Fruit fly (Drosophila melanogaster) whole organism, embryonic: ENCODE data around the gene OtopLc.
A peak's percentile ranks its signal among the peaks of the same experiment; 100 is the strongest.

ENCODE experiments used
- Abd-B ChIP-seq: fragments of 200-800 bp; sonication (Bioruptor generic); optimal IDR thresholded peaks from 2 replicates; lab custom pipeline; 2018; ENCODE audit warnings: missing biosample characterization, mild to moderate bottlenecking, missing genetic modification characterization, moderate library complexity
- CG10565 ChIP-seq: fragments of 200-800 bp; sonication (Bioruptor generic); optimal IDR thresholded peaks from 3 replicates; lab custom pipeline; 2016; ENCODE audit warnings: missing biosample characterization, mild to moderate bottlenecking, missing genetic modification characterization
- CG12071 ChIP-seq: fragments of 200-800 bp; sonication (Bioruptor generic); optimal IDR thresholded peaks from 3 replicates; lab custom pipeline; 2018; ENCODE audit warnings: missing biosample characterization, mild to moderate bottlenecking, missing genetic modification characterization
- CG12299 ChIP-seq: fragments of 200-800 bp; sonication (Bioruptor generic); optimal IDR thresholded peaks from 2 replicates; lab custom pipeline; 2018; ENCODE audit warnings: missing biosample characterization, mild to moderate bottlenecking, missing genetic modification characterization
- CG13287 ChIP-seq: fragments of 200-800 bp; sonication (Bioruptor generic); IDR thresholded peaks from 2 replicates; pipeline ENCODE4 v1.3.6; 2022; ENCODE audit warnings: missing biosample characterization, missing genetic modification characterization; ENCODE audit not compliant: partially characterized antibody
- CG15073 ChIP-seq: fragments of 200-800 bp; sonication (Bioruptor generic); optimal IDR thresholded peaks from 2 replicates; lab custom pipeline; 2016; ENCODE audit warnings: missing biosample characterization, missing genetic modification characterization
- CG1529 ChIP-seq: fragments of 200-800 bp; sonication (Bioruptor generic); optimal IDR thresholded peaks from 3 replicates; lab custom pipeline; 2018; ENCODE audit warnings: missing biosample characterization, missing genetic modification characterization
- CG15479 ChIP-seq: fragments of 200-800 bp; sonication (Bioruptor generic); optimal IDR thresholded peaks from 3 replicates; lab custom pipeline; 2019; ENCODE audit warnings: missing biosample characterization, mild to moderate bottlenecking, missing genetic modification characterization, moderate library complexity
- CG1603 ChIP-seq: fragments of 200-800 bp; sonication (Bioruptor generic); optimal IDR thresholded peaks from 2 replicates; lab custom pipeline; 2019; ENCODE audit warnings: missing biosample characterization, mild to moderate bottlenecking, missing genetic modification characterization, moderate library complexity
- CG16863 ChIP-seq: fragments of 200-800 bp; sonication (Bioruptor generic); optimal IDR thresholded peaks from 3 replicates; lab custom pipeline; 2016; ENCODE audit warnings: missing biosample characterization, missing genetic modification characterization
- CG17186 ChIP-seq: fragments of 200-800 bp; sonication (Bioruptor generic); optimal IDR thresholded peaks from 3 replicates; lab custom pipeline; 2017; ENCODE audit warnings: missing biosample characterization, missing genetic modification reagents, missing genetic modification characterization
- CG18262 ChIP-seq: fragments of 200-800 bp; optimal IDR thresholded peaks from 3 replicates; lab custom pipeline; 2019; ENCODE audit warnings: missing biosample characterization, mild to moderate bottlenecking, missing genetic modification characterization, moderate library complexity
- CG18476 ChIP-seq: fragments of 200-800 bp; sonication (Bioruptor generic); optimal IDR thresholded peaks from 2 replicates; lab custom pipeline; 2016; ENCODE audit warnings: missing biosample characterization, mild to moderate bottlenecking, missing genetic modification characterization
- CG30403 ChIP-seq: fragments of 200-800 bp; sonication (Bioruptor generic); optimal IDR thresholded peaks from 3 replicates; lab custom pipeline; 2016; ENCODE audit warnings: missing biosample characterization, missing genetic modification characterization
- CG32767 ChIP-seq: fragments of 200-800 bp; sonication (Bioruptor generic); IDR thresholded peaks from 2 replicates; pipeline ENCODE4 v1.3.6; 2022; ENCODE audit warnings: missing biosample characterization, missing genetic modification characterization
- CG34376 ChIP-seq: fragments of 200-800 bp; sonication (Bioruptor generic); optimal IDR thresholded peaks from 2 replicates; lab custom pipeline; 2018; ENCODE audit warnings: missing biosample characterization, mild to moderate bottlenecking, missing genetic modification characterization
- CG34422 ChIP-seq: fragments of 200-800 bp; sonication (Bioruptor generic); IDR thresholded peaks from 3 replicates; pipeline ENCODE4 v1.3.6; 2022; ENCODE audit warnings: missing biosample characterization, missing genetic modification characterization
- CG4282 ChIP-seq: fragments of 200-800 bp; sonication (Bioruptor generic); optimal IDR thresholded peaks from 2 replicates; lab custom pipeline; 2016; ENCODE audit warnings: missing biosample characterization, missing genetic modification characterization
- CG4820 ChIP-seq: fragments of 200-800 bp; sonication (Bioruptor generic); optimal IDR thresholded peaks from 3 replicates; lab custom pipeline; 2016; ENCODE audit warnings: missing biosample characterization, missing genetic modification characterization
- CG8089 ChIP-seq: fragments of 200-800 bp; sonication (Bioruptor generic); optimal IDR thresholded peaks from 3 replicates; lab custom pipeline; 2016; ENCODE audit warnings: missing biosample characterization, missing genetic modification characterization
- CG8290 ChIP-seq, 3 experiments: fragments of 200-800 bp; sonication (Bioruptor generic); optimal IDR thresholded peaks; 2 replicates each; lab custom pipeline; 2016 to 2019; ENCODE audit warnings: missing biosample characterization in 3 of 3, missing genetic modification characterization in 3 of 3, mild to moderate bottlenecking in 2 of 3, moderate library complexity in 1 of 3
- CG8478 ChIP-seq: fragments of >200 bp; optimal IDR thresholded peaks from 2 replicates; lab custom pipeline; 2018
- CrebB ChIP-seq: fragments of 200-800 bp; sonication (Bioruptor generic); optimal IDR thresholded peaks from 3 replicates; lab custom pipeline; 2018; ENCODE audit warnings: missing biosample characterization, mild to moderate bottlenecking, missing genetic modification characterization
- Dref ChIP-seq: fragments of 200-800 bp; sonication (Bioruptor generic); IDR thresholded peaks from 2 replicates; pipeline ENCODE4 v1.3.6; 2022; ENCODE audit warnings: missing biosample characterization, missing genetic modification characterization
- Eip74EF ChIP-seq, 2 experiments: fragments of 200-800 bp in 1 of 2; fragments of >200 bp in 1 of 2; sonication (Bioruptor generic) in 1 of 2; optimal IDR thresholded peaks; 2 replicates each; lab custom pipeline; 2017 to 2019; ENCODE audit warnings: missing biosample characterization in 2 of 2, missing genetic modification characterization in 2 of 2, mild to moderate bottlenecking in 1 of 2, moderate library complexity in 1 of 2
- HmgD ChIP-seq: fragments of 200-800 bp; sonication (Bioruptor generic); optimal IDR thresholded peaks from 3 replicates; lab custom pipeline; 2016; ENCODE audit warnings: missing biosample characterization, missing genetic modification characterization
- Max ChIP-seq: fragments of 200-800 bp; sonication (Bioruptor generic); optimal IDR thresholded peaks from 2 replicates; lab custom pipeline; 2016; ENCODE audit warnings: missing biosample characterization, mild to moderate bottlenecking, missing genetic modification characterization
- Neu2 ChIP-seq: fragments of 200-800 bp; sonication (Bioruptor generic); optimal IDR thresholded peaks from 3 replicates; lab custom pipeline; 2016; ENCODE audit warnings: missing biosample characterization, missing genetic modification characterization, borderline replicate concordance
- NfI ChIP-seq: fragments of 200-800 bp; sonication (Bioruptor generic); optimal IDR thresholded peaks from 3 replicates; lab custom pipeline; 2018; ENCODE audit warnings: missing biosample characterization, mild to moderate bottlenecking, missing genetic modification characterization, moderate library complexity
- Sin3A ChIP-seq: fragments of >200 bp; optimal IDR thresholded peaks from 2 replicates; lab custom pipeline; 2018
- Sox100B ChIP-seq: fragments of 200-800 bp; sonication (Bioruptor generic); optimal IDR thresholded peaks from 3 replicates; lab custom pipeline; 2018; ENCODE audit warnings: missing biosample characterization, mild to moderate bottlenecking, missing genetic modification characterization
- Sox102F ChIP-seq: fragments of 200-800 bp; sonication (Bioruptor generic); optimal IDR thresholded peaks from 2 replicates; lab custom pipeline; 2018; ENCODE audit warnings: missing biosample characterization, mild to moderate bottlenecking, missing genetic modification characterization, moderate library complexity
- ci ChIP-seq: fragments of 200-800 bp; sonication (Bioruptor generic); IDR thresholded peaks from 3 replicates; pipeline ENCODE4 v1.3.6; 2022; ENCODE audit warnings: missing biosample characterization, missing genetic modification characterization
- da ChIP-seq: fragments of 200-800 bp; sonication (Bioruptor generic); optimal IDR thresholded peaks from 2 replicates; lab custom pipeline; 2016; ENCODE audit warnings: missing biosample characterization, missing genetic modification characterization
- ems ChIP-seq: fragments of 200-800 bp; sonication (Bioruptor generic); optimal IDR thresholded peaks from 3 replicates; lab custom pipeline; 2016; ENCODE audit warnings: missing biosample characterization, missing genetic modification characterization
- eve ChIP-seq, 2 experiments: fragments of >200 bp; optimal IDR thresholded peaks; 2 replicates each; lab custom pipeline; 2017; ENCODE audit warnings: missing biosample characterization in 2 of 2, missing genetic modification characterization in 2 of 2
- ewg ChIP-seq: fragments of 200-800 bp; sonication (Bioruptor generic); optimal IDR thresholded peaks from 3 replicates; lab custom pipeline; 2017; ENCODE audit warnings: mild to moderate bottlenecking, missing biosample characterization, missing genetic modification reagents, missing genetic modification characterization
- hbn ChIP-seq: fragments of 200-800 bp; sonication (Bioruptor generic); IDR thresholded peaks from 2 replicates; pipeline ENCODE4 v1.3.6; 2022; ENCODE audit warnings: missing biosample characterization, missing genetic modification characterization; ENCODE audit not compliant: partially characterized antibody
- hkb ChIP-seq, 2 experiments: fragments of 200-800 bp in 1 of 2; fragments of >200 bp in 1 of 2; sonication (Bioruptor generic) in 1 of 2; IDR thresholded peaks in 1 of 2; optimal IDR thresholded peaks in 1 of 2; 2 replicates each; pipeline versions ENCODE4 v1.3.6 to Lab custom; 2017 to 2022; ENCODE audit warnings: missing biosample characterization in 1 of 2, missing genetic modification characterization in 1 of 2
- ken ChIP-seq: fragments of 200-800 bp; sonication (Bioruptor generic); IDR thresholded peaks from 3 replicates; pipeline ENCODE4 v1.3.6; 2022; ENCODE audit warnings: missing biosample characterization, missing genetic modification characterization
- lilli ChIP-seq: fragments of 200-800 bp; sonication (Bioruptor generic); optimal IDR thresholded peaks from 3 replicates; lab custom pipeline; 2016; ENCODE audit warnings: missing biosample characterization, missing genetic modification characterization
- slou ChIP-seq: fragments of 200-800 bp; sonication (Bioruptor generic); optimal IDR thresholded peaks from 3 replicates; lab custom pipeline; 2016; ENCODE audit warnings: missing biosample characterization, missing genetic modification characterization
- sr ChIP-seq: fragments of 200-800 bp; sonication (Bioruptor generic); IDR thresholded peaks from 3 replicates; pipeline ENCODE4 v1.3.6; 2022; ENCODE audit warnings: missing biosample characterization, missing genetic modification characterization
- stwl ChIP-seq: fragments of 200-800 bp; sonication (Bioruptor generic); optimal IDR thresholded peaks from 3 replicates; lab custom pipeline; 2018; ENCODE audit warnings: missing biosample characterization, mild to moderate bottlenecking, missing genetic modification characterization, moderate library complexity
- sug ChIP-seq: fragments of 200-800 bp; optimal IDR thresholded peaks from 2 replicates; lab custom pipeline; 2019; ENCODE audit warnings: missing biosample characterization, mild to moderate bottlenecking, missing genetic modification characterization, moderate library complexity
- trh ChIP-seq: fragments of 200-800 bp; sonication (Bioruptor generic); optimal IDR thresholded peaks from 2 replicates; lab custom pipeline; 2016; ENCODE audit warnings: missing biosample characterization, missing genetic modification characterization
- ttk ChIP-seq: fragments of 200-800 bp; sonication (Bioruptor generic); IDR thresholded peaks from 2 replicates; pipeline ENCODE4 v2.1.2; 2022; ENCODE audit warnings: missing biosample characterization, missing genetic modification characterization
- unc-4 ChIP-seq: fragments of 200-800 bp; sonication (Bioruptor generic); IDR thresholded peaks from 2 replicates; pipeline ENCODE4 v1.3.6; 2022; ENCODE audit warnings: missing biosample characterization, missing genetic modification characterization; ENCODE audit not compliant: partially characterized antibody
- zen ChIP-seq: fragments of 200-800 bp; sonication (Bioruptor generic); optimal IDR thresholded peaks from 3 replicates; lab custom pipeline; 2018; ENCODE audit warnings: missing biosample characterization, mild to moderate bottlenecking, missing genetic modification characterization, moderate library complexity

OtopLc gene

dm6 chrX:5696436-5697022, 33.9 kb upstream of the OtopLc start (continued):
- TF ChIP-seq trh (GFP tag; lab: Kevin White, UChicago): peak; percentile 90
- peak; percentile 94 for TF ChIP-seq CG10565 (GFP tag; lab: Kevin White, UChicago)
- TF ChIP-seq eve (GFP tag; optimal IDR thresholded peaks at IDR 0.05; lab: Kevin White, UChicago): peak in 1 of 2 experiments; percentile 90
- TF ChIP-seq CG18262 (tag; lab: Kevin White, UChicago): peak; percentile 80
- TF ChIP-seq ken (GFP tag; lab: Robert Waterston, UW): peak; percentile 97
- no peak for TF ChIP-seq hkb (optimal IDR thresholded peaks at IDR 0.05; lab: Kevin White, UChicago)
- peak; percentile 96 for TF ChIP-seq hkb (GFP tag; IDR thresholded peaks at IDR 0.05; lab: Robert Waterston, UW)
- peak; percentile 94 for TF ChIP-seq CG12071
- TF ChIP-seq CG4282 (GFP tag; lab: Kevin White, UChicago): peak; percentile 96
- peak; percentile 95 for TF ChIP-seq Sox102F (GFP tag; lab: Kevin White, UChicago)
- peak; percentile 96 for TF ChIP-seq ems (GFP tag; lab: Kevin White, UChicago)
- TF ChIP-seq NfI (GFP tag; lab: Kevin White, UChicago): peak; percentile 95
- TF ChIP-seq Sox100B (GFP tag; lab: Kevin White, UChicago): peak; percentile 91
- TF ChIP-seq sug: peak; percentile 50
- TF ChIP-seq hbn (GFP tag; lab: Robert Waterston, UW): no peak
- peak; percentile 98 for TF ChIP-seq CG8290 (GFP tag; optimal IDR thresholded peaks at IDR 0.05; lab: Kevin White, UChicago)
- peak; percentile 93 to 94 for TF ChIP-seq CG8290 (tag; optimal IDR thresholded peaks at IDR 0.05; lab: Kevin White, UChicago)
- TF ChIP-seq CG32767: peak; percentile 93
- TF ChIP-seq CrebB: peak; percentile 93
- peak; percentile 87 for TF ChIP-seq CG15073 (GFP tag; lab: Kevin White, UChicago)
- TF ChIP-seq CG18476: peak; percentile 96
- peak; percentile 91 for TF ChIP-seq Max (GFP tag; lab: Kevin White, UChicago)
- TF ChIP-seq lilli (GFP tag; lab: Kevin White, UChicago): peak; percentile 96
- TF ChIP-seq ci (GFP tag; lab: Robert Waterston, UW): peak; percentile 99
- peak; percentile 45 for TF ChIP-seq stwl (tag; lab: Kevin White, UChicago)
- peak; percentile 92 for TF ChIP-seq ewg (GFP tag; lab: Kevin White, UChicago)
- peak in 1 of 2 experiments; percentile 89 for TF ChIP-seq Eip74EF (GFP tag; optimal IDR thresholded peaks at IDR 0.05; lab: Kevin White, UChicago)
- TF ChIP-seq CG17186 (GFP tag; lab: Kevin White, UChicago): peak; percentile 86
- TF ChIP-seq zen (tag; lab: Kevin White, UChicago): peak; percentile 95
- peak; percentile 86 for TF ChIP-seq slou (GFP tag; lab: Kevin White, UChicago)
- TF ChIP-seq Abd-B (GFP tag; lab: Kevin White, UChicago): peak; percentile 91
- peak; percentile 79 for TF ChIP-seq CG12299
- TF ChIP-seq Sin3A (lab: Kevin White, UChicago): no peak
- TF ChIP-seq Dref (GFP tag; lab: Robert Waterston, UW): peak; percentile 41
- peak; percentile 79 for TF ChIP-seq CG34376
- TF ChIP-seq Neu2 (GFP tag; lab: Kevin White, UChicago): peak; percentile 90
- TF ChIP-seq CG4820 (GFP tag; lab: Kevin White, UChicago): peak; percentile 98
- TF ChIP-seq CG8089 (GFP tag; lab: Kevin White, UChicago): peak; percentile 98
- peak; percentile 93 for TF ChIP-seq da (GFP tag; lab: Kevin White, UChicago)
- no peak for TF ChIP-seq CG8478 (lab: Kevin White, UChicago)
- peak; percentile 98 for TF ChIP-seq CG16863
- peak; percentile 91 for TF ChIP-seq sr
- TF ChIP-seq unc-4 (GFP tag; lab: Robert Waterston, UW): no peak
- TF ChIP-seq CG30403: peak; percentile 97
- peak; percentile 97 for TF ChIP-seq HmgD
- peak; percentile 61 for TF ChIP-seq CG15479 (GFP tag; lab: Kevin White, UChicago)
- no peak for TF ChIP-seq CG13287 (GFP tag; lab: Robert Waterston, UW)
- TF ChIP-seq CG1529 (GFP tag; lab: Kevin White, UChicago): peak; percentile 93
- peak; percentile 93 for TF ChIP-seq CG1603 (tag; lab: Kevin White, UChicago)
- TF ChIP-seq CG34422: peak; percentile 97
- TF ChIP-seq ttk (GFP tag; lab: Robert Waterston, UW): peak; percentile 96
